Fruit fly (Drosophila melanogaster): Measurements from ENCODE around the gene Rbf2.
A peak's percentile ranks its signal among the peaks of the same experiment; 100 is the strongest.

The Rbf2 gene

DNA sequence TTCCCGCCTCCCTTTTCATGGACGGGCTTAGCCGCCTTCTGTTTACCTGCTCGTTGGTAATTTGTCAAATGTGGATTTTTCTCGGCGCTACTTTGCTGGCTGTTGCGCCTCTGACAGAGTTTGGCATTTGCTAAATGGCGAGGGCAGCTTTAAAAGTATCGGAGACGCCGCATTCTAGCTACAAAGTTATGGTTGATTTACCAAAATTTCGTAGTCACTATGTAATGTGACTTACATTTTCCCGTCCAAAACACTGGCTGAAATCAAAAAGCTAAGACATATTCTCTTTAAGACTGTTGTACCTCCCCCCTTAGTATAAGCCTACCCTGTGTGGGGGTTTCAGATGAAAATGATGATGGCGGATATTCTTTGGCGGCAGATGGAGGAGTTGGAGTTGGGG, 17.6 kb upstream of the Rbf2 start:
- no peak for TF ChIP-seq noc (tag; optimal IDR thresholded peaks at IDR 0.05)

DNA sequence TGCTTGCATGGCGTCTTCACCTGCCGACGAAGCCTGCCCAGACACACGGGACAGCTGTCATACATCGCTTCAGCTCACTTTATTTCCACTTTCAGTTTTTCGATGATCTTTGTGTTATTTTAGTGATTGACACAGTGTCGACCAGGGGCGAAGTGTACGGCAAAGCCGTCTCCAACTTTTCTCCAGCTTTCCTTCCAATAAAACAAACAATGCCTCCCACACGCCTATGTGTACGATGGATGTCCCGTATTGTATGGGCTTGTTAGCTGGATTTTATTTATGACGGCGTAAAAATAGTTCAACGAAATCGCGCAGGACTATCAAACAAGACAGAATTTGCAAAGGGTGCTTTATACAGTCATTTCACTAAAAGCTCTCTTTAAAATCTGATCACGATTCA, 14.4 kb upstream of the Rbf2 start, which contains the start of the genes CG31088 and CG46383:
CG31088 (minus strand) TSS at position 101 of the 400 bp plus-strand sequence.
CG46383 (minus strand) TSS at position 101 of the 400 bp plus-strand sequence.
- TF ChIP-seq noc (tag; optimal IDR thresholded peaks at IDR 0.05): no peak

DNA sequence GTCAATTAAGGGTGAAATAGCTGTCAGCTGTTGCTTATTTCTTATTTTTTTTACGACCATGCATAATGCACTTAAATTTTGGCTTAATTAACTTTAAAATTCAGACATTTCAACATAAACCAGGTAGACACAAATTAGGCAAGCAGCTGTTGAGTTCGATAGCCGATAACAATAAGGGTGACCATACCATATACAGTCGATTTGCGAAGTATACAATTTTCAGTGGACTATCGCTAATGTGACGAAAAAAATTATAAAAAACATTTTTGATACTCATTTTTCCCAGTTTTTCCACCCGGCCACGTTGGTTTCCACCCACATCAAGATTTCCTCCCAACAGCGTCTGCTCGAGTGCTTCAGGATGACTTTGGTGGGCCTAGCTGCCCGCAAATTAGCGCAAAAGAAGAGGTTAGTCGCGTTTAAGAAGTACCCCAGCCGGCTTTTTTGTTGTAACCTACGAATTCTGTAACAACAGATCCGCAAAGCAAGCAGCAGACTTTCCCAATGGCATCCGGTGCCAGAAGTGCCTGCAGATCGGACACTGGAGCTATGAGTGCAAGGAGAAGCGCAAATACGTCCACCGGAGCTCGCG, 1.5 kb upstream of the Rbf2 start, which contains the start of the genes CG4287 and CG5516:
CG4287 (minus strand) TSS at position 178 of the 592 bp plus-strand sequence.
CG5516 (plus strand) TSS at position 195 of the 592 bp plus-strand sequence.
- no peak for TF ChIP-seq noc (tag; optimal IDR thresholded peaks at IDR 0.05)

DNA sequence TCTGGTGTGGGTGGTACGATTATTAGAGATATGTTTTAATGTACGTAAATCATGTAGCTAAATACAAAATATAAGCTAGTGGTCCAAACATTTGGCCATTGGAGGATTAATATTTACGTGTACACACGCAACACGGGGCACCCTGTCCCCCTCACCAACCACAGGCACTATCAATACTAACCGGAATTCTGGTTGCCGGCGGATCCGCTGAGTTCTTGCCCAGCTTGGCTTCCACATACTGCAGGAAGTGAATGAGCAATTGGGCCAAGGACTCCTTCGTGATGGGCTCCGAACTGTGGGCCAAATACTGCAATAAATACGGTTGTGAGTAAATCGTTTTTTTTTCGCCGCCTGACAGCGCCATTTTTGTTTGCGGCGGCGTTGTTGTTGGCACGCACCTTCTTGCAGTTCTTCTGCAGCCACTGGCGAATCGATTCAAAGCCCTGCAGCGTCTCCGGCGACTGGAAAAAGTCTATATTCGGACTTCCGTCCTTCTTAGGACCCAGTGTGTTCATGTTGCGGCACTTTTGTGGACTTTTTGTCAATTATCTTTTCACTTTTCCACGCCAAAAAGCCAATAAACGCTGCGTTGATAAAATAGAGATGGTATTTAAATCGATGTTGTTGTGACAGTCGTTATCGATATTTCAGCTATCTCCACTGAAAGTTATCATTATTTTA, 7.2 kb downstream of the Rbf2 start, which contains the start of gene mor:
mor (minus strand) TSS at position 616 of the 681 bp plus-strand sequence.
- no peak for TF ChIP-seq noc (tag; optimal IDR thresholded peaks at IDR 0.05)

DNA sequence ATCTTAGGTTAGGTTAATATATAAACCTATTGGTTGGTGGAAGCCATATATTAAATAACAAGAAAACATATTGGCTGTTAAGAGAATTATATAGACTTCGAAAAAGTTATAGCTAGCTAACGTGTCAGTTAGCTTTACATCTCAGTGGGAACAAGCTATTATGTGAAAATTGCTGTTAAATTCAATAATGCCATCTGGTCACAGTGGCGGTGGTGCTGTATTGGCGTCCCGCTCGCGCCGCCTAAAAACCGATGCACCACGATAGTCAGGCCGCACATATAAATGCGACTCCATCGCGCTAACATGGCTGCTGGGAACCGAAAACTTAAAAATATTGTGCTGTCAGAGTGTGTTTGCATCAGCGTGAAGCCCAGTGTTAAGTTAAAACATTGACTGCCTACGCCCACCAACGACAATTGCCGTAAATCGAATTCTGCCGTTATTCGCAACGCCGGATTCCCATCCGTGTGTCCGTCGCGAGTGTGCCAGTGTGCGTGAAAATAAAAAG, 7.8 kb downstream of the Rbf2 start, which contains the start of gene Hel89B:
Hel89B (plus strand) TSS at position 320 of the 508 bp plus-strand sequence.
- TF ChIP-seq noc (tag; optimal IDR thresholded peaks at IDR 0.05): no peak

DNA sequence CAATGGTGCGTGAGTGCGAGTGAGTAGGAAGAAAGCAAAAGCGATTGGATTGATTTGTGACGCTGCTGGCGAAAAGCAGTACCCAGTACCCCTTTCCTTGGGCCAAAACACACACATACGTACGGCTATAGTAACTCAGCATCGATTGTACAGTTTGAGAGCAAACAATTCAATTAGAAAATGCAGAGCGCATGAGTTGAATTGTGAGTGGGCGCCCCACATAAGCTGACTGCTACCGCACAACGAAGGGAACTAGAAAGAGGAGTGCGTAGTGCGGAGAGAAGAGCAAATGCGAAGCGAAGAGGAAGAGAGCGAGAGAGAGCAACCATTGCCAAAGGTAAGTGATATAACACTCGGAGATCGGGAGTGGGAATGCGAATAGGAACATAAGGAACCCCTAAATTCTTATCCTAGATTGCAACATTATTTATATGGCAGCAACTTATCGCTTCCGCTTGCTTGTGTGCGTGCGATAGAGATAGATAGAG, 8.3 kb downstream of the Rbf2 start:
- peak; percentile 59 for TF ChIP-seq noc (tag; optimal IDR thresholded peaks at IDR 0.05)

DNA sequence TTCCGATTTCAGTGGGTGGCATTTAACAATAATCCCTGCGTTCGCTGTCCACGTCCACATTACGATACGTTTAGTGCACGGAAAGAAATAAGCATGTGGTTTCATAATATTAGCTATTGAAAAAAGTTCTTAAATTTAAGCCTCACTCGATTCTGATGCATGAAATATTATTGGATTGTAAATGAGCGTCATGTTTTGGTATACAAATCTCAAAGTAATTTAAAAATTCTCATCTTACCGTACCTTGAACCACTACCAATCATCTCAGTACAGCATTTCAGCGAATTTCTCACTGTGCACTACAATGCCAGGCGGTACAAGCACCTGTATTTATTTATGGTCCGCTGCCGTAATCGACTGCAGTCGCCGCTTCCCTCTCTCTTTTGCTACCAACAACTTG, 9.0 kb downstream of the Rbf2 start:
- peak; percentile 86 for TF ChIP-seq noc (tag; optimal IDR thresholded peaks at IDR 0.05)

DNA sequence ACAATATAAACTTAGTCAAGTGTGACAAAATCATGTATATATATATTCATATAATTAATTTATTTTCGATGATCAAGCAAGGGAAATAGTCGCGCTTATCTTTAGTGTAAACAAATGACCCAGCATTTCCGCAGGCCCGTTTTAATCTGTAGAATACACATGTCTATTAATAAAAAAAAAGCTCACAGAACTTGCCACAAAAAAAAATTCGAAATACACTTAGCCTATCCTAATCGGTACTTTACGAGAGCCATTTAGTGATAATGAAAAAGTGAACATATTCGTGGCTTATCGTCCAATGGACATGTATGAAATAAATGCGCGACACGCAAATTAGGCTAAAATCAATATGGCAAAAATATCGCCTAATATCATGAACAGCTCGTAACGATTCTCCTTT, 9.9 kb downstream of the Rbf2 start:
- no peak for TF ChIP-seq noc (tag; optimal IDR thresholded peaks at IDR 0.05)

DNA sequence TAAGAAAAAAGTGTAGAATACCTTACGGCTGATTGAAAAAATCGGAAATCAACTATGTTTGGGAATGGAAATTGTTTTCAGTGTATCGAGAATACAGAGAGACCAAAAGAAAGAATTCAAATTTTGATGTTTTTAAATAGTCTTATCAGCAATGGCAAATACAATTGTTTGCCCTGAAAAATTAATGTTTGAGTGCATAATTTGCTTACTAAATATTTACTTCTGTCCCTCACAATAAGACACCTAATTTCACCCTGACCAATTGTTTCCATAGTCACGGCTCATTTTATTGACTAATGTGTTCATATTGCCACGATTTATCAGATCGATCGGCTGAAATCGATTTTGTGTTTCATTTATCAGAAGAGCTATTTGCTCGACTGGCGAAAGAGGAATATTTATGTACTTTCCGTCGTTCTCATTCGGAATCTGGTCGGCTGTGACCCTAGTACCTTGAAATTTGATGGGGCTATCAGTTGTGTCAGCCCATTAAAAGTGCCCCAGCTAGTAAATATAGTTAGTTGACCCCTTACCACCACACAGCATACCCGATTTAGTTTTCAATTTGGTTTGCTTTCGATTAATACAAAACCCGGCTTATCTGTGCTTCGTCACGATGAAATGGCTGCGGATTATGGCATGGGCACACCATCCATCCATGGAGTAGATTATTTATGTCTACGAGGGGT, 18.4 kb downstream of the Rbf2 start:
- peak; percentile 29 for TF ChIP-seq noc (tag; optimal IDR thresholded peaks at IDR 0.05)

DNA sequence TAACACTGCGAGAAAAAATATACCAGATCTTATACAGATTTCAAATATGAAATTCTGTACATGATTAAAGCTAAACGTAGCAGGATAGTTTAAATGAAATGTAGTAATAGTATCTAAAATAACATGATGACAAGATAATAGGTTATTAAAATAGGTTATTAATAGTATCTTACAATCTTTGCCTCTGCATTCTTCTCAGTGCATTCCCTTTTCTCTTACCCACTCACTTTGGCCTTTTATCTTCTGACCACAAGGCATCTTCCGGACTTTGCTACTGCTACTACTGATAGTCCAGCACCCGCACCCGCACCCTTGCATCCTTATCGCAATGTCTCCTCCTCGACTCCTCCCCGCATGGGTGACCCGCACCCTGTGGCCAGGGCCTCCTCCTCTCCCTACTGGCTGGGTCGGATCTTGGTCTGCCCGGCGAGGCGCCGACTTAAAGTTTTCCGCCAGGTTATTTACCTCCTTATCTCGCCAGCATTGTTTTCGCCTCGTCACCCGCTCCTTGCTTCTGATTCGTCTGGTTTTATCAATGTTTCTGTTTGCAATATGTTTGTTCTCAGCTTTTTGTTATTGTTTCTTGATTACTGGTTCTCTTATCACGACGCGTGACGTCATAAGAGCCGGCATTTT, 19.4 kb downstream of the Rbf2 start:
- TF ChIP-seq noc (tag; optimal IDR thresholded peaks at IDR 0.05): no peak

DNA sequence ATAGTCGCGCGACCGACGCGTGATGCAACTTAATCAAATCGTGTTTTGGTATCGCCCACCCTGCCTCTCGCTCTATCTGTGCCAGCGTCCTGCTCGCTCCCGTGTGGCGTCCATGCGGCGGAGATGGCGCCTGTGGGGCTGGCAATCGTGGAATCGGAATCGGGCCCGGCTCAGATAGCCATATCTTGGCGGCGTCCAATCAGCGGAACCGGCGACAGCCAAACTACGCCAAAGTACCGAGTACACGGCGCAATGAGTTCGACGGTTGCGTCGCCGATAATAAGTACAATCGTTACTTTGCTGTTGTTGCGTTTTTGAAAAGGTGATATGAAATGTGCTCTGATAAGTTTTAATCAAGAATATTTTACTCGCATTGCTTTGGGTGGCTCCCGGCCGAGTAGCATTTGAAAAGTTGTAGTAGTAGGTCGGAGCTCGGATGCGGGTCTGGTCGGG, 20.5 kb downstream of the Rbf2 start, which contains the start of gene srp:
srp (plus strand) TSS at position 391 of the 453 bp plus-strand sequence.
- peak; percentile 58 for TF ChIP-seq noc (tag; optimal IDR thresholded peaks at IDR 0.05)

DNA sequence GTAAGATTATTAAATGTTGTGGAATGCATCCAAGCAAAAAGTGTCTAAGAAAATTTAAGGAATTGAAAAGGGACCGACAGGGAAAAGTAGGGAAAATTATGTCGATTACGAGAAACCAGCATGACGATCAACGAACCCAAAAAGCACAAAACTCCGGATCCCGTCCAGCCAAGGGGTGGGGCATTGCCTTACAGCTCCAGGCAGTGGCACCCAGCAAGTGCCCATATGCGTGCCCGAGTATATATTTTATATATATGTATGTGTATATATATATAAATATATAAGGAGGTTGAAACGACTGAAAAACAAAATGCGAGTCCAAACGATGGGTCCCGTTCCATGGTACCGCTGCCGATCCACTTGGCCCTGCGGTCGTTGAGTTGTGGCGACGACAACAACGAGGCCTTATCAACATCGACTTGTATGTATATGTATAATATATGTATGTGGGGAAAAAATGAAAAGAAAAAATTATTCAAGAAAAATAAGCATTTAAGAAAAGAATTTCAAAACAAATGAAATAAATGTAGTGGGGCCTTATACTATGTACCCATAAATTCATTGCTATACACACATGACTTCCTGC, 21.9 kb downstream of the Rbf2 start:
- no peak for TF ChIP-seq noc (tag; optimal IDR thresholded peaks at IDR 0.05)

DNA sequence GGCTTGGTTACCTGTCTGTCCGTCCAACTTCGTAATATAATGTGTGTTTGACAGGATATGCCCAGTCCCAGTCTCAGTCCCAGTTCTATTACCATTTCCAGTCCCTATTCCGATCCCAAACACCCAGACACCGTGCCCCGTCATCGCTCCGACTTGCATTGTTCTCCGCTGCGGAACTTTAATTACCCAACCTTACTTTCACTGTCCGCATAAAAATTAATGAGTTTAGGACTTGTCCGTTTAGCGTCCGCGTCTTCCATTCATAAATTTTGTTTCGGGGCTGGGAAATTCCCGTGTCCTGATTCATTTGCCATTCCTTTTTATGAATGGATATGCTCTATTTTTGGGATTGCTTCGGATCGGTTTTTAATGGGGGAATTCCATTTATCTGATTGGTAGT, 23.1 kb downstream of the Rbf2 start:
- no peak for TF ChIP-seq noc (tag; optimal IDR thresholded peaks at IDR 0.05)

DNA sequence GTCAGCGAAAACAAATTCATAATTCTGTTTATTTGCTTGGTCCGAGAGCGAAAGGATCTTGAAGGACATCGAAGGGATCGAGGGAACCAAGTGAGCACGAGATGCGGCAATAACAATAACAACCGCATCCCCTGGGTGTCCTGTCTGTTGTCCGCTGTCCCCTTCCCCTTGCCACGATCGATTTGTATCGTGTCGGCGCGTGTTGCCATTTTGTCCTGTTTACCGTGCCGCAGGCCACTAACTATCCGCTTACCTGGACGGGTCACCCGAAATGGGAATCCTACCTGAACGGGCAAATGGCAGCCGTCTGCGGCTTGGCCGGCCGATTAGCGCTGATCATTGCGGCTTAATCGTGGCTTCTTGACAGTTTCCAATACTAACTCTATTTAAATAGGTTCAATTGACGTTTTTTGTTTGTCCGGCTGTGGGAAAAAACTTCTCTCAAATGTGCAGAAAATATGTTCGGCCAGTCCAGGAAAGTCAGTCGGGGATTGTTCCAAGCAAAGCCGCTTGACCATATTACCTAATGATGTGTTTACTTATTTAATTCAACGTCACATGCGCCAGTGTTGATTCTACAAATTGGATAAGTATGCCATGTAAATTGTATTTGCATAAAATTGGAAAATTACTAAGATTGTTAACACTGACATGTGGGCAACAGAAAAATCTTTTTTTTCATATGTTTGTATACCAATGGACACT, 24.1 kb downstream of the Rbf2 start:
- TF ChIP-seq noc (tag; optimal IDR thresholded peaks at IDR 0.05): no peak

Measured in whole organism, larva.